Fruit fly (Drosophila melanogaster): ENCODE results near the gene png.
A peak's percentile ranks its signal among the peaks of the same experiment; 100 is the strongest.

Gene png

DNA sequence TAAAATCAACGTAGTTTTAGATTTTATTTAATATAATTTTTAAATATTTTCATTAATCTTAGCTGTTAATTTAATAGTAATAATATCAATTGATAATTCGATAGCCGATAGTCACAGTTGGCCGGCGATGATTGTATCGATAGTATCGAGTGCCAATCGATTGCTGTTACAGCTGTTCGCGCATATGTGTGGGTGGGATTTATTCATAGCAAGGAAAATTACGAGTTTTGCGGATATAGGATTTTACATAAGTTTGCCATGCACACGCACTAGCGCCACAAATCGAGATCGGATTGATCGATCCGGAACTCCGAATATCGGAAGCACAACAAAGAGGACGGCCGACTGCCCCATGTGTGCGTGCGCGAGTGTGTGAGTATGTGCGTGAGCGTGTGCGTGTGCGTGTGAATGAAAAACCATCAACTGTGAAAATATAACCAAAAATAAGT lies 15.4 kb downstream of the png start, which contains the start of gene Naa30A (continued):
- TF ChIP-seq gfzf (GFP tag; optimal IDR thresholded peaks at IDR 0.05) (peak; percentile 2), CG4617 (GFP tag; optimal IDR thresholded peaks at IDR 0.05; ENCODE audit: borderline replicate concordance) (peak; percentile 71), Hmx (GFP tag; optimal IDR thresholded peaks at IDR 0.05) (no peak), H2.0 (GFP tag; IDR thresholded peaks at IDR 0.05) (no peak), bcd (GFP tag; optimal IDR thresholded peaks at IDR 0.05) (peak; percentile 11), sob (GFP tag; IDR thresholded peaks at IDR 0.05) (no peak), Opbp (GFP tag; IDR thresholded peaks at IDR 0.05; ENCODE audit: partially characterized antibody) (peak; percentile 96), CG14050 (GFP tag; IDR thresholded peaks at IDR 0.05) (no peak), CG15514 (GFP tag; optimal IDR thresholded peaks at IDR 0.05) (peak; percentile 75), NC2β (GFP tag; optimal IDR thresholded peaks at IDR 0.05) (no peak), schlank (tag; optimal IDR thresholded peaks at IDR 0.05) (no peak), CG13287 (GFP tag; IDR thresholded peaks at IDR 0.05; ENCODE audit: partially characterized antibody) (peak; percentile 96), CG6791 (GFP tag; IDR thresholded peaks at IDR 0.05; ENCODE audit: partially characterized antibody) (peak; percentile 97), CG16779 (GFP tag; IDR thresholded peaks at IDR 0.05) (no peak), CoRest (tag; optimal IDR thresholded peaks at IDR 0.05) (peak; percentile 11), CG2120 (GFP tag; optimal IDR thresholded peaks at IDR 0.05) (peak; percentile 21), Hr39 (optimal IDR thresholded peaks at IDR 0.05) (peak; percentile 86), CG15269 (tag; optimal IDR thresholded peaks at IDR 0.05) (no peak), nau (GFP tag; optimal IDR thresholded peaks at IDR 0.05) (no peak), Dp (GFP tag; optimal IDR thresholded peaks at IDR 0.05) (peak; percentile 42), crol (GFP tag; IDR thresholded peaks at IDR 0.05) (no peak), Max (GFP tag; optimal IDR thresholded peaks at IDR 0.05) (peak; percentile 36), NfI (GFP tag; optimal IDR thresholded peaks at IDR 0.05) (peak; percentile 14), gro (GFP tag; optimal IDR thresholded peaks at IDR 0.05) (no peak), zf30C (GFP tag; optimal IDR thresholded peaks at IDR 0.05) (no peak), phol (tag; optimal IDR thresholded peaks at IDR 0.05) (peak; percentile 12), ato (GFP tag; IDR thresholded peaks at IDR 0.05; ENCODE audit: partially characterized antibody) (peak; percentile 94), bigmax (GFP tag; optimal IDR thresholded peaks at IDR 0.05) (peak; percentile 67), CG16813 (GFP tag; IDR thresholded peaks at IDR 0.05; ENCODE audit: partially characterized antibody) (peak; percentile 97), p53 (GFP tag; optimal IDR thresholded peaks at IDR 0.05) (no peak), Ssrp (tag; optimal IDR thresholded peaks at IDR 0.05) (no peak), esg (GFP tag; conservative IDR thresholded peaks at IDR 0.05) (no peak), CG8924 (tag; optimal IDR thresholded peaks at IDR 0.05) (peak; percentile 30), B-H2 (GFP tag; optimal IDR thresholded peaks at IDR 0.05) (peak; percentile 15), CG18619 (GFP tag; optimal IDR thresholded peaks at IDR 0.05) (no peak), HmgD (GFP tag; optimal IDR thresholded peaks at IDR 0.05) (no peak), sim (GFP tag; IDR thresholded peaks at IDR 0.05) (no peak), CG34224 (GFP tag; IDR thresholded peaks at IDR 0.05; ENCODE audit: partially characterized antibody) (peak; percentile 96), dan (GFP tag; IDR thresholded peaks at IDR 0.05) (no peak), CG8944 (GFP tag; optimal IDR thresholded peaks at IDR 0.05) (no peak), run (tag; optimal IDR thresholded peaks at IDR 0.05) (no peak), sqz (GFP tag; optimal IDR thresholded peaks at IDR 0.05) (no peak), CG12155 (GFP tag; optimal IDR thresholded peaks at IDR 0.05) (no peak), tgo (GFP tag; IDR thresholded peaks at IDR 0.05) (no peak), ci (GFP tag; IDR thresholded peaks at IDR 0.05) (no peak), CG43689 (GFP tag; IDR thresholded peaks at IDR 0.05) (no peak), CG2678 (tag; optimal IDR thresholded peaks at IDR 0.05) (peak; percentile 18), CG10274 (GFP tag; optimal IDR thresholded peaks at IDR 0.05) (no peak), CG12391 (tag; optimal IDR thresholded peaks at IDR 0.05) (peak; percentile 24), CG31441 (GFP tag; IDR thresholded peaks at IDR 0.05) (0 out of 2 replicates have a peak, but pooled peaks have one; percentile 34), unpg (GFP tag; optimal IDR thresholded peaks at IDR 0.05) (no peak)
